2 worm cellular contexts compared by ENCODE assay signal in genomic region chrIV:1753481-1753880, ce11.
TF ChIP-seq lines count a peak whose summit lies in the region.

TSS of gene Y41D4A.3 (plus strand) at chrIV:1753781.

TF ChIP-seq in whole organism, L4 larva, 104 proteins besides CTCF, POLR2A, EP300 and RAD21:
- TF ChIP-seq zfp-3 (GFP tag; conservative IDR thresholded peaks at IDR 0.05; lab: Robert Waterston, UW) (no peak), aha-1 (tag; lab: Kevin White, UChicago) (peak; percentile 11), nhr-10 (tag; optimal IDR thresholded peaks at IDR 0.05; lab: Kevin White, UChicago) (no peak), ZK546.5 (tag; optimal IDR thresholded peaks at IDR 0.05; lab: Kevin White, UChicago) (no peak), daf-19 (GFP tag; conservative IDR thresholded peaks at IDR 0.05; lab: Robert Waterston, UW) (no peak), nhr-11 (tag; optimal IDR thresholded peaks at IDR 0.05; lab: Kevin White, UChicago) (no peak), pqm-1 (tag; optimal IDR thresholded peaks at IDR 0.05; lab: Kevin White, UChicago) (no peak), hlh-11 (tag; optimal IDR thresholded peaks at IDR 0.05; lab: Kevin White, UChicago) (no peak)

TF ChIP-seq in whole organism, mixed stage, embryonic, 35 proteins besides CTCF, POLR2A, EP300 and RAD21:
- peak; percentile 61 for TF ChIP-seq lsy-2 (tag; optimal IDR thresholded peaks at IDR 0.05; lab: Kevin White, UChicago)
- no peak for TF ChIP-seq pha-4 (tag; optimal IDR thresholded peaks at IDR 0.05; lab: Kevin White, UChicago)
- TF ChIP-seq cnd-1 (tag; optimal IDR thresholded peaks at IDR 0.05; lab: Kevin White, UChicago) = peak; percentile 4
- peak; percentile 36 for TF ChIP-seq sptf-1 (tag; optimal IDR thresholded peaks at IDR 0.05; lab: Kevin White, UChicago)
TF ChIP-seq in whole organism, mixed stage, embryonic: peak in this region for 3.

Comparison
In these comparisons a context has a peak if more than half of its experiments do, and no peak if none do; other contexts are left out.
1. Of the 12 proteins assayed by ChIP-seq in both whole organism, L4 larva and whole organism, mixed stage, embryonic: peak only in whole organism, L4 larva: none; only in whole organism, mixed stage, embryonic: lsy-2; in both: none; in neither: 11.